Fruit fly (Drosophila melanogaster): ENCODE data around the gene CG5897.

Gene CG5897

dm6 chr3L:11918217-11918616 lies 29.4 kb upstream of the CG5897 start (continued):
- TF ChIP-seq MESR4 (GFP tag; optimal IDR thresholded peaks at IDR 0.05) (no peak), tap (tag; optimal IDR thresholded peaks at IDR 0.05) (no peak), CG8089 (GFP tag; optimal IDR thresholded peaks at IDR 0.05) (no peak), Eip74EF (GFP tag; optimal IDR thresholded peaks at IDR 0.05) (peak in 1 of 2 experiments; percentile 25), Hr3 (GFP tag; optimal IDR thresholded peaks at IDR 0.05) (peak; percentile 94), CTCF (GFP tag; optimal IDR thresholded peaks at IDR 0.05) (peak; percentile 47), eyg (GFP tag; optimal IDR thresholded peaks at IDR 0.05) (no peak), grn (GFP tag; optimal IDR thresholded peaks at IDR 0.05) (no peak), nau (GFP tag; optimal IDR thresholded peaks at IDR 0.05) (no peak), E2f1 (GFP tag; IDR thresholded peaks at IDR 0.05) (no peak), Deaf1 (tag; optimal IDR thresholded peaks at IDR 0.05) (no peak), corto (GFP tag; optimal IDR thresholded peaks at IDR 0.05) (no peak), amos (GFP tag; IDR thresholded peaks at IDR 0.05; ENCODE audit: partially characterized antibody) (peak; percentile 22), Dp (GFP tag; optimal IDR thresholded peaks at IDR 0.05) (no peak), stwl (tag; optimal IDR thresholded peaks at IDR 0.05) (peak; percentile 62), prd (optimal IDR thresholded peaks at IDR 0.05) (no peak), prd (GFP tag; IDR thresholded peaks at IDR 0.05) (no peak), CG2712 (tag; optimal IDR thresholded peaks at IDR 0.05) (no peak), ssp (GFP tag; IDR thresholded peaks at IDR 0.05) (no peak), phol (tag; optimal IDR thresholded peaks at IDR 0.05) (no peak), Mad (GFP tag; optimal IDR thresholded peaks at IDR 0.05) (no peak), Ssrp (tag; optimal IDR thresholded peaks at IDR 0.05) (no peak), Xbp1 (GFP tag; optimal IDR thresholded peaks at IDR 0.05) (no peak), Ptx1 (GFP tag; IDR thresholded peaks at IDR 0.05) (no peak), CG3065 (GFP tag; optimal IDR thresholded peaks at IDR 0.05) (no peak), Asciz (GFP tag; optimal IDR thresholded peaks at IDR 0.05) (no peak), CG12769 (tag; optimal IDR thresholded peaks at IDR 0.05) (no peak), CG5953 (GFP tag; IDR thresholded peaks at IDR 0.05) (no peak), danr (GFP tag; IDR thresholded peaks at IDR 0.05) (no peak), chif (GFP tag; optimal IDR thresholded peaks at IDR 0.05) (no peak), pfk (GFP tag; optimal IDR thresholded peaks at IDR 0.05) (no peak), CoRest (tag; optimal IDR thresholded peaks at IDR 0.05) (no peak), lmd (GFP tag; IDR thresholded peaks at IDR 0.05) (no peak), dan (GFP tag; IDR thresholded peaks at IDR 0.05) (no peak), sens (GFP tag) (peak; percentile 62), sima (GFP tag; optimal IDR thresholded peaks at IDR 0.05) (no peak), vnd (GFP tag; IDR thresholded peaks at IDR 0.05; ENCODE audit: partially characterized antibody) (no peak), her (GFP tag; optimal IDR thresholded peaks at IDR 0.05) (no peak), CG2199 (GFP tag; IDR thresholded peaks at IDR 0.05) (no peak), CG30020 (tag; optimal IDR thresholded peaks at IDR 0.05) (no peak), CG16815 (GFP tag; optimal IDR thresholded peaks at IDR 0.05) (no peak), E2f2 (GFP tag; IDR thresholded peaks at IDR 0.05) (no peak), CG15696 (tag; optimal IDR thresholded peaks at IDR 0.05) (no peak), Bteb2 (GFP tag; optimal IDR thresholded peaks at IDR 0.05) (no peak), CG6689 (GFP tag; IDR thresholded peaks at IDR 0.05) (peak; percentile 98), cas (GFP tag; IDR thresholded peaks at IDR 0.05) (no peak), ci (GFP tag; IDR thresholded peaks at IDR 0.05) (no peak), da (GFP tag; optimal IDR thresholded peaks at IDR 0.05) (no peak), Hmr (GFP tag; optimal IDR thresholded peaks at IDR 0.05) (no peak), CG10431 (GFP tag; optimal IDR thresholded peaks at IDR 0.05) (no peak), Lhr (GFP tag; optimal IDR thresholded peaks at IDR 0.05) (peak; percentile 18), CG14014 (GFP tag; IDR thresholded peaks at IDR 0.05) (no peak), MBD-R2 (GFP tag; IDR thresholded peaks at IDR 0.05) (no peak)
